Fruit fly (Drosophila melanogaster) ovary, adult (tissue): ENCODE data around the gene Taf8.

ENCODE experiments used
- CG17801 ChIP-seq: fragments of 200-800 bp; optimal IDR thresholded peaks from 2 replicates; lab custom pipeline; 2019; ENCODE audit warnings: missing biosample characterization, mild to moderate bottlenecking, missing genetic modification characterization, moderate library complexity; ENCODE audit not compliant: partially characterized antibody

Gene Taf8

DNA sequence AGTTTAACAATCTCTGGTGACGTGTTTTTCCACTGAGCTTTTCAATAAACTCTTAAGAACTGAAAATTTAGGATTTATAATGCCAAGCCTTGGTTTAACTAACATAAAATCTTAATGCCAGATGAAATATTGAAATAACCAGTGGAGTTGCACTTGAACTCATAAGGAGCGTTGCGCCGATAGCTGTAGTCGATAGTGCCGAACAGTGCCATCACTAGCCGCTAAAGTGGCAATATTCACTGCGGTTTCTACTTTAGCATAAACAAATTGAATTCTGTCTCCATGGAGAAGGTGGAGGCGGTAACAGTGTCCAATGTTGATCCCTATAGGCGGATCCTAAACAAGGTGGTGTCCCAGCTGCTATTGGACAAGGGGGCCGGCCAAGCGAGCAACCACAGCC lies at the start of gene Taf8:
Taf8 (plus strand) TSS at position 193 of the 400 bp plus-strand sequence.
- no peak for TF ChIP-seq CG17801 (GFP tag; lab: Kevin White, UChicago)

DNA sequence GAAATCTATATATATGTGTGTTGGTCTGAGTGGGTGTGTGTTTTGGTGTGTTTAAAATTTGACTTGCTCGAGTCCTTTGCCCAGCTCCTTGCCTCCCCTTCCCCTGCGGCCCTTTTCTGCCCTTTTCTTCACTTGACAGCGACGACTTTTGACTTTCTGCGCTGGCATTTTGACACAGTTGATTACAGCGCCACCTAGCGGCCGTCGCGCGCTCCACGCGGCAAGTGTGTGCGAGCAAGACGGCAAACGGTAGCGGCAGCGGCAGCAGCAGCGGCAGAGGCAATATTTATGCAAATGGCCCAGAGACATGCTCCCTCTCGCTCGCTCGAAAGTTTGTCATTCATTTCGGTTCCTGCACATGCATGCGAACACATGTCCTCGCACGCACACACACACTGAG lies 49.6 kb upstream of the Taf8 start:
- no peak for TF ChIP-seq CG17801 (GFP tag; lab: Kevin White, UChicago)

DNA sequence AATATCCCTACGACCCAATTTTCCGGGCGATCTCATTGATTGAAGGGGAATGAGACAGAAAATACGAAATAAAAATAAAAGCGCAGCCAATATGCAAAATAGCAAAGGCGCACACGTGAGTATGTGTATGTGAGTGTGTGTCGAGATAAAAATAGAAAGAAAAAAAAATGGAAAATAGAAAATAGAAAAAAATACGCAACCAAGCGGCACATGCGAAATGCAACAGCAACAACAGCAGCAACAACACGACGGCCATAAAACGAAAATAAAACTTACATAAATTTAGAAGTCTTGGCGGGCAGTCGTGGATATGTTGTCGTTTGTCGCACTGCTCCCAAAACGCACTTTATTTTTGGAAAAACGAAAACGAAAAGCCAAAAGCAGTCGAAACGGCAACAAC lies 44.6 kb upstream of the Taf8 start:
- TF ChIP-seq CG17801 (GFP tag; lab: Kevin White, UChicago), result no peak

DNA sequence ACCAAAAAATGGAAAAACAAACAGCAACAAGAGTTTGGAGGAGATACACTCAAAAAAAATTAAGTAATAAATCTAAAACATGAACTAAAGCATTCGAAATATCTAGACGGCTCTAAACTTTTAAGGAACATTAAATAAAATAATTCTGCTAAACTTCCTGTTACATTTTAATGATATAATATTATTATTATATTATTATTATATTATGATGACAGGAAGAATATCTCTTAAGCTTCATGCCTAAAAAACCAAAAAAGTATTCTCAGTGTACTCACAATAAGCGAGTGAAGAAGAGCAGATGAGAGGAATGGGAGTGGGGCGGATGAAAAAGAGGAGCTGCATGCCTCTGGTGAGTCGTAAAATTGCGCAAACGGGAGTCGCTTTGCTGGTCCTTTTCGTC lies 43.7 kb upstream of the Taf8 start:
- TF ChIP-seq CG17801 (GFP tag; lab: Kevin White, UChicago), result no peak

DNA sequence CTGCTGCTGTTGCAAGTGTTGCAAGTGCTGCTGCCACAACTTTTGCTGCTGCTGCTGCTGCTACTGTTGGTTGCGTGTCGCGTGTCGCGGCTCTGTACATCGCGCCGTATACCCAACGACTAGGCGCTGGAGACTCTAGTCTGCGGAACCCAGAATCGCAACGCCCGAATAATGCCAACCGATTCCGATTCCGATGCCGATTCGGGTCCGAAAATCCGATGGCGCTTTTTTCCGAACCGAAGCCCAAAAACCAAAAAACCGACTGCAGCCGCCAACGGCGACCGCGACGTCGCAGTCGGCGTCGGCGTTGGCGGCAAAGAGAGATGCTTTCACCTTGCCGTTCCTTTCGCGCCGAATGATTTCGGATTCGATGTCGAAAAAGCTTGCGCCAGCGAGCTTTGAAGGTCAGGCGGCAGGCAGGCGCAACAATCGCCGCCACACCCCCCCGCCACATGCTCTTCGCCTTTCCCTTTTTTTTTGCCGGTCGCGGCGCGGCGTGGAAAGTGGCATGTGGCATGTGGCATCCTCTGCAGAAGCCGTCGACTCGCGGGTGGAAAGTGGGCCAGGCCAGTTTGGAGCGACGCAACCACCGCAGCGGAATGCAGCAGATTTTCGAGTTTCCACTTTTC lies 38.5 kb upstream of the Taf8 start, which contains the start of gene Sh:
Sh (minus strand) TSS at position 104 of the 629 bp plus-strand sequence.
- no peak for TF ChIP-seq CG17801 (GFP tag; lab: Kevin White, UChicago)

DNA sequence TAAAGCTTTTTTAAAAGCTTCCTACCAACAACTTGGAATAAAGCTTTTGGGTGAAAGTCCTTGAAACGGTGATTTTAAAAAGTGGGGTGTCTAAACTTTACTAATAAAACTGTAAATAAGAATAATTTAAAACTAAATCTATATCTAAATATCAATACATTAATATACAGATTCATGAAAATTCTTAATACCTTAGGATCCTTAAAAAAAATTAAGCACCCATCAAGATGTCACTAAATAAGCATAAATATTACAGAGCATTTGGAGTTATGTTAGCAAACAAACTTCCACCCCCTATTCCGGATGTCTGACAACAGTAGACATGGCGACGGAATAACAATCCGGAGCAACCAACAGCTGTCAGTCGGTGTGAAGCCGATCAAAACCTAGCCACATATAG lies 37.6 kb upstream of the Taf8 start, which contains the start of gene Dhc16F:
Dhc16F (plus strand) TSS at position 301 of the 400 bp plus-strand sequence.
- TF ChIP-seq CG17801 (GFP tag; lab: Kevin White, UChicago), result no peak

DNA sequence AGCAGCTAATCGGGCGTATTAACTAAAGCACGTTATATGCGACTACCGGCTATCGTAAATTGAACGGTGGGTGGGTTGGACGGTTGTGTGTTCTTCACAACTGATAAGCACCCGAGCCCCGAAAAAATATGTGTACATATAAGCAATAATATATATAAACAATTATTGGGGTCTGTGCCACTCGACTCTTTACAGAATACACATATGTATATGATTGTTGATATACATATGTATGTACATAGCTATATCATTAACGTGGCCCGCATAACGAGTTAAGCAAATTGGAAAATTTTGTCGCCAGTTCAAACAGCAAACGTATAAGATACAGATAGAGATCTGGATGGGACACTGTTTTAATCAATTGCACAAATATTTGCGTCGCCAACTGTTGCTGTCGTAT lies 19.1 kb upstream of the Taf8 start:
- TF ChIP-seq CG17801 (GFP tag; lab: Kevin White, UChicago), result no peak

DNA sequence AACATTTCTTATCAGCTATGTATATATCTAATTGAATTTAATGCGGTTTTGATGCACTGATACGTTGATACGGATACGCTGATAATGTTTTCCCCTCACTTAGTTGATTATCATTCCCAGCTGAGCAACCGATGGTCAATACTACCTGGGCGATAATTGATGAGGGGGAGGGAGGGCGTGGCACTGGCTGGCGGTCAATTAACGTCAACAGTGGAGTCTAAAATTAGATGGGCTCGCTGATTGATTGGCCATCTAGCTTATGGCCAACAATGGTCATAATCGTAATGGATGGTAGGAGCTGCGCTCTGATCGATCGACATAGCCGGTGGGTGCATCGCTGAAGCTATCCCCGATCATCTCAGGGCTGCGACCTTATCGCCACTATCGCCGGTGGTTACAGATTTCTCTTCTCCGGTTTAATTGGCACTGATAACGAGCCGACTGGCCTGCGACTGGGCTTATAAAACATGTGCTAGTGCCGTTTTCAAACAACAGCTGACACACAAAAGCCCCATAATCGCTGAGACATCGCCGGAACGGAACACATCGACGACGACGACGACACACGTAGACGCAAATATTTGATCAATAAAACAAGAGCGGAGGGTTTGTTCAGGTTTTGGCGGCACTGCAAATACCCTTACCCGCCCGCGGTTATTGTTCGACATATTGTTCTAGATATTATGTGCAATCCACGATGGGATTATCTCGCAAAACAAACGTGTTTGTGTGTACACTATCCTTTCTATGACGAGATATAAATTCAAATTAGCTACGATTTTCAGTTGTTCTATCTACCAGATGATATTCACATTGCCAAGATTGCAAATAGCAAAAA lies 18.0 kb upstream of the Taf8 start:
- no peak for TF ChIP-seq CG17801 (GFP tag; lab: Kevin White, UChicago)

DNA sequence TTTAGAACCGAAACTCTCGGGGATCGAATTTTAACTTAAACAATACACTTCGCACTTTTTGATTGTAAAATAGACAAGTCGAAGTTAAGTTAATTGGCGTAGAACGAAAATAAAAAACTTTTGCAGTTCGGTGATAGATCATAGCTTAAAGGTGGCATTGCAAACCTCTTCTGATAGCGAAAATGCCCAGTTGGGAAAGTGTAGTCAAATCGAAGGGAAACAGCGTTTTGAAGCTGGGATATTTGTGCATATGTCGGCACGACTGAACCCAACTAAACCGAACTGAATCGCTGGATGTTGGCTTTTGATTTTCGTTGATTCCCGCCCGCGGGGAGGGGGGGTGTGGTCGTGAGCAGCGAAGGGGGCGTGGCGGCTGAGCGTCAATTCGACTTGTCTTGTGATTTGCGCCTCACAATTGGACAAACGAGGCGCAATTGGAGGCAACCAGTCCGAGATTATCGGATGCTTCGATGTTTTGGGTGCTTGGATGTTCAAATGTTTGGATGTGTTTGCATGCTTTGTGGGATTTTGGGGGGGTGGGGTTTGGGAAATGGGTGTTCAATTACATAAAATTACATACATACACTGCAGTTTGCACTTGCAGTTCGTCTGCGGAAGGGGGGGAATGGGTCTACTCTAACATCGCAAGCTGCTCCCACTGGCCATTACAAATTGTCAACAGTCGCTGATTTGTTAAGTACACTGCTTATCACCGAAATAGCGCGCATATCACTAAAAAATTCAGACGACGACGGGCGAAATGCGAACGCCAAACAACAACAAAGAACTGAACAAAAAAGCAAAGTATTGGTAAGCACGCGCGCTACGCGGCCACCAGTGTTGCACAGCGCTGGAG lies 16.9 kb upstream of the Taf8 start:
- TF ChIP-seq CG17801 (GFP tag; lab: Kevin White, UChicago), result no peak

DNA sequence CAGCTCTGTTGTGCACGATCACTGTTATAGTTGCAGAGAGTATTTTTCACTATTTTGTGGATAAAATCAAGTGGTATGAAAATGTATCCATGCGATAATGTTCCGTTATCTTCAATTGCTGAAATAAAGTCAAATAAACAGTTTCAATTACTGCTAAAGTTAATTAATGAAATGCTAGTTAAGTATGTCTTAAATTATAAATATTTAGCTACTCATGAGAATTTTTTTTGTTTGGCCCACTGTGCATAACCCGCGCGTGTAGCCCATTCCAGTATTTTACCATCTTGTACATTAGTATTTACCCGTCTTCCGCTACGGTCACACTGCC lies 16.3 kb upstream of the Taf8 start, which contains the start of gene Ada3:
Ada3 (plus strand) TSS at position 292 of the 328 bp plus-strand sequence.
- peak; percentile 76 for TF ChIP-seq CG17801 (GFP tag; lab: Kevin White, UChicago)

DNA sequence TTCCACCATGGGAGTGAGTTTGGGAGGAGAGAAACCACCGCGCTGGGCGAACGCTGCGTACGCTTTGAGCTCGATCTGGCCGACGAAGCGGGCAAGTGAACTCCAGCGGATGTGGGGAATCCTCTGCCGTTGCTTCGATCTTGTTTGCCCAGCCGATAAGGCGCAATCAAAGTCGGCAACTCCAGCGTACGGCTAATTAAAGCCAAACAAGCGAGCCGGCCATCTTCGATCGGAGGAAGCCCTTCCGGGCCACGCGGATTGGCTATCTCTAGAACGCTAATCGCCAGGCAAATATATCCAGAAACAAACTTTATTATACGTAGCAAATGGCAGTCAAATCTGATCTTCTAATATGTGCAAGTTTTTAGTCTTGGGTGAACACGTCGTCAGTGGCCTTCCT lies 13.3 kb upstream of the Taf8 start, which contains the start of gene CG7536:
CG7536 (minus strand) TSS at position 101 of the 400 bp plus-strand sequence.
- TF ChIP-seq CG17801 (GFP tag; lab: Kevin White, UChicago), result no peak

DNA sequence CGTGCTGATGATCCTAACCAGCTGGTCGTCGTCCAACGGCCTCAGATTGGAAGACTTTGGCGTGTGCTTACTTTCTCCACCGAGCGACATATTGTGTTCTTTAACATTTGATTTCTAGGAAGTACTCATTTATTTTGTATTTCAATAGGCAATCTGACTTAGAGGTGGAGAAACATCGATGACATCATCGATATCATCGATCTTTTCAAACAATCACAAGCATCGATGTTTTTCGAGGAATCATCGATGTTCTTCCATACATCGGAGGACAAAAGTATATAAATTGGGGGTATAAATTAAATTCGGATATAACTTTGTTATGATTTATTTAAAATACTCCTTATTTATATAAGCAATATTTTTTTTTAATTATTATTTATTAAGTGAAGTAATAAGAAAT lies 11.4 kb upstream of the Taf8 start, which contains the start of gene Swt1:
Swt1 (minus strand) TSS at position 177 of the 400 bp plus-strand sequence.
- TF ChIP-seq CG17801 (GFP tag; lab: Kevin White, UChicago), result peak; percentile 34

DNA sequence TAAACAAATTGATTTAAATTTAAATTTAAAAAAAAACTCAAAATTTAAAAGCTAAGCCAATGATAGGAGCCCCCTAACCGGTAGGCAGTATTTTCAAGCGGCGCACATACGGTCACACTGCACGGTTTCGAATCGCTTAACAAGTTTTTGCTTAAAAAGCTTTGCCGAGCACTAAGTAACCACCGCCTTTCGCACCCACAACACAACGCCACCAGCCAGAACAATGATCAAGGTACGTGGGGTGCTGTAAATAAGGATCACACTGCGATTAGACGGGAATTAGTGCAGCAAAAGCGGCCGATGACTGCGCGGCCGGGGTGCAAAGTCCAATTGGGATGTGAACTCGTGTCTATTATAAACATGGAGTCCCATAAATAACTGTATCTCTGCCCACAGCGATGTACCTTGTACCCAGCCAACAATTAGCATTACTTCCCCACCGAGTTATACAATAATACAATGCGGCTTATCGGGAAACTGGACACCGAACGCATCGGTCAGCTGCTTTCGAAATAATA lies 10.6 kb upstream of the Taf8 start, which contains the start of gene scu:
scu (plus strand) TSS at position 101 of the 518 bp plus-strand sequence.
- TF ChIP-seq CG17801 (GFP tag; lab: Kevin White, UChicago), result peak; percentile 80

DNA sequence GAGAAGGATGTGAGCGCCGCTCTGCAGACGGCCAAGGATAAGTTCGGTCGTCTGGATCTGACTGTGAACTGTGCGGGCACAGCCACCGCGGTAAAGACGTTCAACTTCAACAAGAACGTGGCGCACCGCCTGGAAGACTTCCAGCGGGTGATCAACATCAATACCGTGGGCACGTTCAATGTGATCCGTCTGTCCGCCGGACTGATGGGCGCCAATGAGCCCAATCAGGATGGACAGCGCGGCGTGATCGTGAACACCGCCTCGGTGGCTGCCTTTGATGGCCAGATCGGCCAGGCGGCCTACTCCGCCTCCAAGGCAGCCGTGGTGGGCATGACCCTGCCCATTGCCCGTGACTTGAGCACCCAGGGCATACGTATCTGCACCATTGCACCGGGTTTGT lies 9.6 kb upstream of the Taf8 start:
- no peak for TF ChIP-seq CG17801 (GFP tag; lab: Kevin White, UChicago)
